Worm (Caenorhabditis elegans) whole organism, young adult: ENCODE results near the gene K10G4.10.

ENCODE experiments used
- F57A8.1 ChIP-seq: fragments of 200-800 bp; sonication (Bioruptor generic); optimal IDR thresholded peaks from 2 replicates; lab custom pipeline; 2018; ENCODE audit warnings: mild to moderate bottlenecking, missing genetic modification characterization, moderate library complexity, missing compliant biosample characterization
- efl-1 ChIP-seq: fragments of 150-350 bp; optimal IDR thresholded peaks from 2 replicates; lab custom pipeline; 2014; ENCODE audit warnings: missing biosample characterization, missing genetic modification reagents, missing genetic modification characterization

DNA sequence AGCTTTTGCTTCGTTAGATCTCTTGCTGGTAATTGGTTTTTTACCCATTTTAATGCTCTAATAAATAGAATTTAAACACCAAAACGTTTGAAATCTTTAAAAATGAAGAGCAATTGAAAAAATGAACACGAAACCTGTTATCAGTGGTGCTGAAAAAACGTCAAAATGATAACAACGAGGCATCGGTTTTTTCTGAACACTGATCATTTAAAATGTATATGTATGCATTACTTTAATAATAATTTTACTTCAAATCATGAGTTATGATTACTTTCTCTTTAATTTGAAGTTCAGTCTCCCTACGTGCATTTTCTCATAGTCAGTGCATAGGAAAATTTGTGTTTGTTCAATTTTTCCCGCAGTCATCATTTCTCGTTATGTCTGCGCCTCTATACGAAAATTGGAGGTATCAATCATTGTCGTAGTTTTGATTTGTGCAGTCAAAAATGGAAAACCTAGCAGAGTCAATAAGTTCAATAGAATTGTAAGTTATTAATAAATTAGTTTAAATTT lies 49.1 kb downstream of the K10G4.10 start, which contains the start of gene F31E9.3:
- TF ChIP-seq efl-1 (no peak), F57A8.1 (GFP tag; lab: Kevin White, UChicago) (no peak)
